Worm (Caenorhabditis elegans) whole organism, mixed stage, embryonic: ENCODE results near the gene F28C6.8.
A peak's percentile ranks its signal among the peaks of the same experiment; 100 is the strongest.

Experiments
- M03D4.4 ChIP-seq: sonication (generic microtip); optimal IDR thresholded peaks from 2 replicates; lab custom pipeline; 2017; ENCODE audit warnings: mild to moderate bottlenecking, missing genetic modification characterization, missing compliant biosample characterization
- bed-3 ChIP-seq: fragments of 200-800 bp; sonication (Bioruptor generic); optimal IDR thresholded peaks from 3 replicates; lab custom pipeline; 2018; ENCODE audit warnings: mild to moderate bottlenecking, missing genetic modification characterization, moderate library complexity, missing compliant biosample characterization
- blmp-1 ChIP-seq: fragments of 150-350 bp; optimal IDR thresholded peaks from 2 replicates; lab custom pipeline; 2014; ENCODE audit warnings: missing biosample characterization, missing genetic modification characterization
- ceh-43 ChIP-seq: fragments of 200-800 bp; sonication (Bioruptor generic); optimal IDR thresholded peaks from 2 replicates; lab custom pipeline; 2018; ENCODE audit warnings: mild to moderate bottlenecking, missing genetic modification characterization, moderate library complexity, missing compliant biosample characterization
- ceh-83 ChIP-seq: fragments of 200-800 bp; sonication (Bioruptor generic); optimal IDR thresholded peaks from 2 replicates; lab custom pipeline; 2018; ENCODE audit warnings: mild to moderate bottlenecking, missing genetic modification characterization, missing compliant biosample characterization
- ces-1 ChIP-seq: fragments of 150-350 bp; optimal IDR thresholded peaks from 2 replicates; lab custom pipeline; 2014; ENCODE audit warnings: missing biosample characterization, missing genetic modification reagents, missing genetic modification characterization
- cnd-1 ChIP-seq: fragments of 200-800 bp; sonication (Bioruptor generic); optimal IDR thresholded peaks from 2 replicates; lab custom pipeline; 2018; ENCODE audit warnings: mild to moderate bottlenecking, missing genetic modification characterization, missing compliant biosample characterization
- drap-1 ChIP-seq: fragments of 200-800 bp; sonication (Bioruptor generic); optimal IDR thresholded peaks from 3 replicates; lab custom pipeline; 2018; ENCODE audit warnings: mild to moderate bottlenecking, missing genetic modification characterization, missing compliant biosample characterization
- elt-1 ChIP-seq: sonication (generic microtip); optimal IDR thresholded peaks from 2 replicates; lab custom pipeline; 2017; ENCODE audit warnings: missing genetic modification characterization, mild to moderate bottlenecking, missing compliant biosample characterization, antibody characterized with exemption, moderate library complexity, borderline replicate concordance; ENCODE audit not compliant: insufficient read depth
- elt-3 ChIP-seq: fragments of 150-350 bp; optimal IDR thresholded peaks from 2 replicates; lab custom pipeline; 2014; ENCODE audit warnings: missing biosample characterization, missing genetic modification characterization
- flh-1 ChIP-seq: fragments of 200-800 bp; sonication (Bioruptor generic); optimal IDR thresholded peaks from 2 replicates; lab custom pipeline; 2018; ENCODE audit warnings: mild to moderate bottlenecking, missing genetic modification characterization, moderate library complexity, missing compliant biosample characterization
- ham-2 ChIP-seq: fragments of 200-800 bp; sonication (Bioruptor generic); optimal IDR thresholded peaks from 2 replicates; lab custom pipeline; 2018; ENCODE audit warnings: mild to moderate bottlenecking, missing genetic modification characterization, missing compliant biosample characterization
- hlh-1 ChIP-seq: fragments of 150-350 bp; optimal IDR thresholded peaks from 2 replicates; lab custom pipeline; 2014; ENCODE audit warnings: missing biosample characterization, missing genetic modification reagents, missing genetic modification characterization
- lin-13 ChIP-seq: fragments of 150-350 bp; optimal IDR thresholded peaks from 2 replicates; lab custom pipeline; 2014; ENCODE audit warnings: missing biosample characterization, missing genetic modification characterization
- lin-32 ChIP-seq: fragments of 200-800 bp; sonication (Bioruptor generic); optimal IDR thresholded peaks from 2 replicates; lab custom pipeline; 2018; ENCODE audit warnings: mild to moderate bottlenecking, missing genetic modification characterization, missing compliant biosample characterization
- lsy-2 ChIP-seq: fragments of 150-350 bp; optimal IDR thresholded peaks from 2 replicates; lab custom pipeline; 2014; ENCODE audit warnings: missing biosample characterization, missing genetic modification characterization
- mab-5 ChIP-seq: fragments of 150-350 bp; optimal IDR thresholded peaks from 2 replicates; lab custom pipeline; 2014; ENCODE audit warnings: missing biosample characterization, missing genetic modification characterization
- mls-2 ChIP-seq: sonication (generic microtip); optimal IDR thresholded peaks from 2 replicates; lab custom pipeline; 2016; ENCODE audit warnings: mild to moderate bottlenecking, missing genetic modification characterization, moderate library complexity, missing compliant biosample characterization
- nhr-12 ChIP-seq: fragments of 150-350 bp; optimal IDR thresholded peaks from 2 replicates; lab custom pipeline; 2014; ENCODE audit warnings: missing biosample characterization, missing genetic modification characterization
- nhr-2 ChIP-seq: fragments of 150-350 bp; optimal IDR thresholded peaks from 2 replicates; lab custom pipeline; 2014; ENCODE audit warnings: missing biosample characterization, missing genetic modification characterization
- nhr-237 ChIP-seq: fragments of 150-350 bp; optimal IDR thresholded peaks from 2 replicates; lab custom pipeline; 2014; ENCODE audit warnings: missing biosample characterization, missing genetic modification characterization
- nhr-28 ChIP-seq: fragments of 150-350 bp; optimal IDR thresholded peaks from 2 replicates; lab custom pipeline; 2014; ENCODE audit warnings: missing biosample characterization, missing genetic modification characterization
- nhr-76 ChIP-seq: sonication (generic microtip); optimal IDR thresholded peaks from 2 replicates; lab custom pipeline; 2017; ENCODE audit warnings: missing biosample characterization, missing genetic modification characterization
- pha-4 ChIP-seq: fragments of 150-350 bp; optimal IDR thresholded peaks from 2 replicates; lab custom pipeline; 2018; ENCODE audit warnings: missing biosample characterization, missing genetic modification reagents, missing genetic modification characterization
- sem-2 ChIP-seq: fragments of 200-800 bp; sonication (Bioruptor generic); optimal IDR thresholded peaks from 2 replicates; lab custom pipeline; 2018; ENCODE audit warnings: mild to moderate bottlenecking, missing genetic modification characterization, missing compliant biosample characterization
- snpc-4 ChIP-seq: fragments of 150-350 bp; optimal IDR thresholded peaks from 2 replicates; lab custom pipeline; 2014; ENCODE audit warnings: missing biosample characterization, missing genetic modification characterization
- sptf-1 ChIP-seq: sonication (generic microtip); optimal IDR thresholded peaks from 2 replicates; lab custom pipeline; 2017; ENCODE audit warnings: mild to moderate bottlenecking, missing genetic modification characterization, moderate library complexity, missing compliant biosample characterization
- unc-39 ChIP-seq: fragments of 150-350 bp; optimal IDR thresholded peaks from 2 replicates; lab custom pipeline; 2014; ENCODE audit warnings: missing biosample characterization, missing genetic modification characterization
- zip-8 ChIP-seq: fragments of 150-350 bp; optimal IDR thresholded peaks from 2 replicates; lab custom pipeline; 2014; ENCODE audit warnings: missing biosample characterization, missing genetic modification characterization
- ztf-11 ChIP-seq: fragments of 150-350 bp; optimal IDR thresholded peaks from 2 replicates; lab custom pipeline; 2014; ENCODE audit warnings: missing biosample characterization, missing genetic modification characterization

The F28C6.8 gene

DNA sequence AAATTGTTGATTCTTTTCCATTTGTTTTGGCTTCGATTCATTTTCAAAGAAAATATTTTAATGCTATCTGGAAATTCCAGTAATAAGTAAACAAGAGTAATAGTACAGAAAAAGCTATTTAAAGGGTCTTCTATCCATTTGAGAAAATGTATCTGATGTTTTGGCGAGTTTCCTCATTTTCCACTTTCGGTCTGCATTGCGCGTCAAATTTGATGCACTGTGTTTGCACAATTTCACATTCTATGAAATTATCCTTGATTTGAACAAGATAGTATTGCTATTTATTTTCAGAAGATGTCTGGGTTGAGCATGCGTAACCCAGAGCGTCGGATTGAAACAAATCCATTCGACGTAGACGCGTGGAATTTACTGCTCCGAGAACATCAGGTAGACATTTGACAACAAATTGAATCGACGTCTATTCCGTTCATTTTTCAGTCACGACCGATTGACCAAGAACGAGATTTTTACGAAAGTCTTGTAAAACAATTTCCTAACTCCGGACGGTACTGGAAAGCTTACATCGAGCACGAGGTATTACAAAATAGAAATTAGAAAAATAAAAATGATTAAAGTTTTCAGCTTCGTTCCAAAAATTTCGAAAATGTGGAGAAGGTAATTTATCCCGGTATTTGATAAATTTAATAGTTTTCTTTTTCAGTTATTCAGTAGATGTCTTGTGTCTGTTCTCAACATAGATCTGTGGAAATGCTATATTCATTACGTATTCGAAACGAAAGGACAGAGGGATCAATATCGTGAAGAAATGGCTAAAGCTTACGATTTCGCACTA is 2.9 kb upstream of the F28C6.8 start, which contains the start of gene suf-1:
Gene suf-1, plus strand, starts transcription at position 280 of the 793 bp plus-strand sequence.
- TF ChIP-seq nhr-237 (tag; lab: Kevin White, UChicago) = no peak
- TF ChIP-seq lsy-2 = peak; percentile 33
- peak; percentile 62 for TF ChIP-seq ces-1 (GFP tag; lab: Kevin White, UChicago)
- TF ChIP-seq nhr-2 (tag; lab: Kevin White, UChicago) = no peak

- TF ChIP-seq ceh-43 (GFP tag; lab: Kevin White, UChicago) (no peak), drap-1 (no peak), nhr-76 (tag; lab: Kevin White, UChicago) (no peak), sem-2 (GFP tag; lab: Kevin White, UChicago) (no peak), unc-39 (tag; lab: Kevin White, UChicago) (no peak), snpc-4 (no peak), lin-32 (GFP tag; lab: Kevin White, UChicago) (no peak), lin-13 (tag; lab: Kevin White, UChicago) (no peak), hlh-1 (no peak), ham-2 (GFP tag; lab: Kevin White, UChicago) (no peak), cnd-1 (tag; lab: Kevin White, UChicago) (no peak), mab-5 (tag; lab: Kevin White, UChicago) (no peak), nhr-2 (tag; lab: Kevin White, UChicago) (no peak), M03D4.4 (tag; lab: Kevin White, UChicago) (no peak), elt-1 (tag; lab: Kevin White, UChicago) (no peak), bed-3 (no peak), nhr-12 (tag; lab: Kevin White, UChicago) (no peak), nhr-237 (tag; lab: Kevin White, UChicago) (no peak), zip-8 (no peak)
These were observed 1.0 kb downstream of the F28C6.8 start, which contains the start of gene F28C6.10 for ce11 chrII:8607662-8608061. TSS of gene F28C6.10 (plus strand) at chrII:8607962.

DNA sequence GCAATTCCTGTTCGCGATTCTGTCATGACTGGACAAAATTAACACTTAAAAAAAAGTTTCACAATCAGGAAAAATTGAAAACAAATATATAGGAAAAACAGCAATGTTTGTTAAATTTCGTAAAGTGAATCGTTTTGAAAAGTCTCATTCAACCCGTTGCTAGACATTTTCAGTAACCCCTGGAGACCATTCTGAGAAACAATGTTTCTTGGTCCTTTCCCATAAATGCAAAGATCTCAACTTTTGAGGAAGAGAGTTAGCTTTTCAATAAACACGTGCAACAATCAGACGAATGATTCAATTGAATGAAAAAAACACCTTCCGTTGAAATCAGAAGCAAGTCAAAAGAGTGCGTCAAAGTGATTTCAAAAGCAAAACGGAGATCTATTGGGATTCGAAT is 3.4 kb downstream of the F28C6.8 start, which contains the start of gene F28C6.9:
Gene F28C6.9, minus strand, starts transcription at position 101 of the 400 bp plus-strand sequence.
- TF ChIP-seq elt-3 (tag; lab: Kevin White, UChicago) (no peak), pha-4 (tag; lab: Kevin White, UChicago) (no peak), bed-3 (no peak), M03D4.4 (tag; lab: Kevin White, UChicago) (no peak), snpc-4 (no peak), mab-5 (tag; lab: Kevin White, UChicago) (no peak), ceh-43 (GFP tag; lab: Kevin White, UChicago) (no peak), sptf-1 (no peak), lin-13 (tag; lab: Kevin White, UChicago) (no peak), mls-2 (tag; lab: Kevin White, UChicago) (no peak), nhr-2 (tag; lab: Kevin White, UChicago) (no peak), flh-1 (GFP tag; lab: Kevin White, UChicago) (no peak), blmp-1 (tag; lab: Kevin White, UChicago) (no peak), hlh-1 (no peak), elt-1 (tag; lab: Kevin White, UChicago) (no peak), nhr-28 (tag; lab: Kevin White, UChicago) (no peak)

- TF ChIP-seq snpc-4 (no peak), ceh-83 (GFP tag; lab: Kevin White, UChicago) (no peak), ztf-11 (tag; lab: Kevin White, UChicago) (no peak)
- TF ChIP-seq, all 35 proteins: peak for 0
These were observed 3.9 kb downstream of the F28C6.8 start for ce11 chrII:8610585-8610984.

DNA sequence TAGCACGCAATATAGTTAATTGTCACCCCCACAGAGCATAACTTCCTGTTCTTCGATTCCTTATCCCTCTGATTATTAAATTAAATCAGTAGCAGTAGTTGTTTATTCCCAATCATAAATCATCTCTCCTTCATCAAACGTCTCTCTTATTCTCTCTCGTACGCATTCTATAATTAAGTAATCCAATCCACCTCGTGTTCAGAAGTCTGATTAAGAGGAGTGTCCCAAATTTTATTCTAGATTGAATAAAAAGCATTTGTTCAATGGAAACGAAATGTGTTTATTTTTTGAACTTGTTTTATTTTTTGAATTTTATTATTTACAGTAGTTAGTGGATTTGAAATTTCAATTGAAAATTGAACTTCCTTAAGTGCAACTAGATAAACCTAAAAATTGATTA is 4.7 kb downstream of the F28C6.8 start:
- no peak for TF ChIP-seq ceh-43 (GFP tag; lab: Kevin White, UChicago)
- TF ChIP-seq ces-1 (GFP tag; lab: Kevin White, UChicago) = peak; percentile 65
